Fruit fly (Drosophila melanogaster): ENCODE data around the gene hop.

DNA sequence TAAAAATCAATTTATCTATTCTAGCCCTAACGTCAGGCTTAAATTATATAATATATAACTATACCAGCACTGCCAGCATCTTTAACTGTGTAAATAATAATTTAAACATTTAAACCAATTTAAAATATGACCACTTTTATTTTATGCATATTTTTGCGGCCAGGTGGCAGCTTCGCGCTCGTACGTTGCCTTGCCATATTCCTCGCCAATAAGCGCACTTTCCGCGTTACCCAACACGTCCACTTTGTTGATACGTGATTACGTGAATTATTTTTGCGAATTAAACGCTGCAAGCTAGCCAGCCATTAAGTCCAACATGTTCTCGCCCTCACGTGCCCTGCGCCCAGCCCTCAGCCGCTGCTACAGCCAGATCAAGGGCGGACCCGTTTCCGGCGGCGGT lies 18.1 kb downstream of the hop start, which contains the start of gene NdufV3:
- TF ChIP-seq Sp1 (GFP tag; optimal IDR thresholded peaks at IDR 0.05) (no peak), br (GFP tag; optimal IDR thresholded peaks at IDR 0.05) (peak; percentile 6), h (GFP tag; optimal IDR thresholded peaks at IDR 0.05) (peak; percentile 10), Abd-B (GFP tag; optimal IDR thresholded peaks at IDR 0.05) (no peak)
